Fruit fly (Drosophila melanogaster) whole organism, pupa: ENCODE measurements around the gene CG31717.

Experiments used
- CG10348 ChIP-seq: fragments of 200-800 bp; sonication (Bioruptor generic); IDR thresholded peaks from 2 replicates; pipeline ENCODE4 v1.3.6; 2022; ENCODE audit warnings: missing biosample characterization, missing genetic modification characterization
- CG12605 ChIP-seq: fragments of 200-800 bp; sonication (Bioruptor generic); IDR thresholded peaks from 2 replicates; pipeline ENCODE4 v1.3.6; 2022; ENCODE audit warnings: missing biosample characterization, missing genetic modification characterization
- CG34367 ChIP-seq: fragments of 200-800 bp; sonication (Bioruptor generic); optimal IDR thresholded peaks from 2 replicates; lab custom pipeline; 2018; ENCODE audit warnings: missing biosample characterization, mild to moderate bottlenecking, missing genetic modification characterization
- CG8301 ChIP-seq: fragments of 200-800 bp; sonication (Bioruptor generic); optimal IDR thresholded peaks from 2 replicates; lab custom pipeline; 2018; ENCODE audit warnings: missing biosample characterization, mild to moderate bottlenecking, missing genetic modification characterization
- D1 ChIP-seq: fragments of 200-800 bp; sonication (Bioruptor generic); optimal IDR thresholded peaks from 2 replicates; lab custom pipeline; 2018; ENCODE audit warnings: missing biosample characterization, mild to moderate bottlenecking, missing genetic modification characterization, moderate library complexity
- EcR ChIP-seq: fragments of 200-800 bp; sonication (Bioruptor generic); optimal IDR thresholded peaks from 3 replicates; lab custom pipeline; 2019; ENCODE audit warnings: missing biosample characterization, missing genetic modification characterization, mild to moderate bottlenecking, moderate library complexity, missing genetic modification reagents
- Pif1B ChIP-seq: fragments of 200-800 bp; sonication (Bioruptor generic); optimal IDR thresholded peaks from 3 replicates; lab custom pipeline; 2016; ENCODE audit warnings: missing biosample characterization, missing genetic modification characterization
- Snoo ChIP-seq: fragments of 200-800 bp; sonication (Bioruptor generic); optimal IDR thresholded peaks from 3 replicates; lab custom pipeline; 2017; ENCODE audit warnings: missing biosample characterization, mild to moderate bottlenecking, missing genetic modification characterization, inconsistent platforms
- gl ChIP-seq: fragments of 200-800 bp; sonication (Bioruptor generic); optimal IDR thresholded peaks from 2 replicates; lab custom pipeline; 2018; ENCODE audit warnings: missing biosample characterization, mild to moderate bottlenecking, missing genetic modification characterization

dm6 chr2L:10277362-10277761 is 26.8 kb downstream of the CG31717 start:
- TF ChIP-seq CG12605 (no peak), gl (tag; lab: Kevin White, UChicago) (no peak), EcR (GFP tag; lab: Kevin White, UChicago) (no peak), CG34367 (no peak), D1 (tag; lab: Kevin White, UChicago) (no peak), CG8301 (tag; lab: Kevin White, UChicago) (no peak), CG10348 (GFP tag; lab: Robert Waterston, UW) (no peak), Pif1B (GFP tag; lab: Kevin White, UChicago) (no peak), Snoo (tag; lab: Kevin White, UChicago) (no peak)
